Fruit fly (Drosophila melanogaster) whole organism, embryonic: ENCODE results near the gene MED25.

Experiments used
- CG10267 ChIP-seq: fragments of 200-800 bp; sonication (Bioruptor generic); optimal IDR thresholded peaks from 2 replicates; lab custom pipeline; 2018; ENCODE audit warnings: missing biosample characterization, mild to moderate bottlenecking, missing genetic modification characterization, moderate library complexity
- CG30403 ChIP-seq: fragments of 200-800 bp; sonication (Bioruptor generic); optimal IDR thresholded peaks from 3 replicates; lab custom pipeline; 2016; ENCODE audit warnings: missing biosample characterization, missing genetic modification characterization
- CG31365 ChIP-seq: fragments of 200-800 bp; sonication (Bioruptor generic); optimal IDR thresholded peaks from 2 replicates; lab custom pipeline; 2018; ENCODE audit warnings: missing biosample characterization, mild to moderate bottlenecking, missing genetic modification characterization
- H2.0 ChIP-seq: fragments of 200-800 bp; sonication (Bioruptor generic); IDR thresholded peaks from 2 replicates; pipeline ENCODE4 v1.3.6; 2022; ENCODE audit warnings: missing biosample characterization, missing genetic modification characterization
- ash1 ChIP-seq: fragments of 200-800 bp; sonication (Bioruptor generic); optimal IDR thresholded peaks from 2 replicates; lab custom pipeline; 2018; ENCODE audit warnings: missing biosample characterization, mild to moderate bottlenecking, missing genetic modification characterization
- ato ChIP-seq: fragments of 200-800 bp; sonication (Bioruptor generic); IDR thresholded peaks from 2 replicates; pipeline ENCODE4 v1.3.6; 2022; ENCODE audit warnings: missing biosample characterization, missing genetic modification characterization; ENCODE audit not compliant: partially characterized antibody
- dimm ChIP-seq: fragments of 200-800 bp; sonication (Bioruptor generic); IDR thresholded peaks from 2 replicates; pipeline ENCODE4 v1.3.6; 2022; ENCODE audit warnings: missing biosample characterization, missing genetic modification characterization
- pita ChIP-seq: fragments of 200-800 bp; sonication (Bioruptor generic); optimal IDR thresholded peaks from 2 replicates; lab custom pipeline; 2017; ENCODE audit warnings: missing biosample characterization, mild to moderate bottlenecking, missing genetic modification characterization
- psq ChIP-seq: fragments of 200-800 bp; sonication (Bioruptor generic); optimal IDR thresholded peaks from 2 replicates; lab custom pipeline; 2017; ENCODE audit warnings: missing biosample characterization, missing genetic modification characterization
- tx ChIP-seq: fragments of 200-800 bp; sonication (Bioruptor generic); optimal IDR thresholded peaks from 2 replicates; lab custom pipeline; 2016; ENCODE audit warnings: missing biosample characterization, missing genetic modification characterization
- usp ChIP-seq: fragments of >200 bp; optimal IDR thresholded peaks from 2 replicates; lab custom pipeline; 2017; ENCODE audit warnings: missing biosample characterization, missing genetic modification characterization

- no peak for TF ChIP-seq CG31365 (tag; lab: Kevin White, UChicago)
- TF ChIP-seq ato, result no peak
- no peak for TF ChIP-seq psq (GFP tag; lab: Kevin White, UChicago)
- no peak for TF ChIP-seq H2.0 (GFP tag; lab: Robert Waterston, UW)
- no peak for TF ChIP-seq CG10267 (tag; lab: Kevin White, UChicago)
- TF ChIP-seq ash1 (GFP tag; lab: Kevin White, UChicago), result no peak
- no peak for TF ChIP-seq CG30403
- no peak for TF ChIP-seq dimm (GFP tag; lab: Robert Waterston, UW)
- no peak for TF ChIP-seq tx (GFP tag; lab: Kevin White, UChicago)
- no peak for TF ChIP-seq pita (GFP tag; lab: Kevin White, UChicago)
- TF ChIP-seq usp (GFP tag; lab: Kevin White, UChicago), result no peak
Observed at dm6 chr3R:19968695-19969094, 40.1 kb upstream of the MED25 start.
